Worm (Caenorhabditis elegans) whole organism, L1 larva: ENCODE results near the gene ZK105.3.

Experiments used
- C34B4.2 ChIP-seq: sonication (generic microtip); optimal IDR thresholded peaks from 2 replicates; lab custom pipeline; 2017; ENCODE audit warnings: mild to moderate bottlenecking, missing genetic modification characterization, missing compliant biosample characterization
- F16B12.6 ChIP-seq: fragments of 150-350 bp; optimal IDR thresholded peaks from 2 replicates; lab custom pipeline; 2014; ENCODE audit warnings: missing biosample characterization, missing genetic modification characterization
- Y116A8C.19 ChIP-seq: sonication (generic microtip); optimal IDR thresholded peaks from 2 replicates; lab custom pipeline; 2016; ENCODE audit warnings: missing compliant biosample characterization, missing genetic modification characterization, borderline replicate concordance
- blmp-1 ChIP-seq: fragments of 150-350 bp; optimal IDR thresholded peaks from 2 replicates; lab custom pipeline; 2014; ENCODE audit warnings: missing biosample characterization, missing genetic modification characterization
- ceh-90 ChIP-seq: sonication (generic microtip); optimal IDR thresholded peaks from 2 replicates; lab custom pipeline; 2016; ENCODE audit warnings: missing genetic modification characterization, missing compliant biosample characterization
- dpl-1 ChIP-seq, 3 experiments: fragments of 150-350 bp in 2 of 3; sonication (generic microtip) in 1 of 3; optimal IDR thresholded peaks; 2 replicates each; lab custom pipeline; 2014 to 2017; ENCODE audit warnings: missing biosample characterization in 3 of 3, missing genetic modification characterization in 3 of 3, missing genetic modification reagents in 3 of 3
- efl-1 ChIP-seq, 4 experiments: fragments of 150-350 bp; optimal IDR thresholded peaks in 3 of 4; peaks in 1 of 4; 1 replicate in 1 of 4; 2 replicates in 3 of 4; lab custom pipeline; 2014; ENCODE audit warnings: missing biosample characterization in 2 of 4, missing genetic modification characterization in 2 of 4, missing genetic modification reagents in 2 of 4
- egl-27 ChIP-seq, 2 experiments: fragments of 150-350 bp in 1 of 2; sonication (generic microtip); optimal IDR thresholded peaks; 3 replicates each; lab custom pipeline; 2017 to 2018; ENCODE audit warnings: missing biosample characterization in 2 of 2, missing genetic modification characterization in 2 of 2, missing genetic modification reagents in 2 of 2
- elt-2 ChIP-seq: sonication (generic microtip); optimal IDR thresholded peaks from 2 replicates; lab custom pipeline; 2016; ENCODE audit warnings: missing genetic modification characterization, mild to moderate bottlenecking, inconsistent platforms, missing compliant biosample characterization, missing genetic modification reagents
- ets-5 ChIP-seq: fragments of 200-800 bp; sonication (Bioruptor generic); IDR thresholded peaks from 2 replicates; pipeline ENCODE4 v1.3.6; 2022; ENCODE audit warnings: missing genetic modification characterization, missing compliant biosample characterization
- fkh-4 ChIP-seq: sonication (generic microtip); optimal IDR thresholded peaks from 2 replicates; lab custom pipeline; 2016; ENCODE audit warnings: missing compliant biosample characterization, missing genetic modification characterization, borderline replicate concordance
- fos-1 ChIP-seq: fragments of 150-350 bp; optimal IDR thresholded peaks from 2 replicates; lab custom pipeline; 2014; ENCODE audit warnings: missing biosample characterization, missing genetic modification characterization
- hlh-4 ChIP-seq: sonication (generic microtip); optimal IDR thresholded peaks from 2 replicates; lab custom pipeline; 2016; ENCODE audit warnings: mild to moderate bottlenecking, missing genetic modification characterization, missing compliant biosample characterization
- irx-1 ChIP-seq: sonication (generic microtip); optimal IDR thresholded peaks from 2 replicates; lab custom pipeline; 2016; ENCODE audit warnings: missing genetic modification characterization, missing compliant biosample characterization
- lsy-2 ChIP-seq, 2 experiments: fragments of 150-350 bp; optimal IDR thresholded peaks; 2 replicates each; lab custom pipeline; 2014; ENCODE audit warnings: missing biosample characterization in 2 of 2, missing genetic modification characterization in 2 of 2
- mef-2 ChIP-seq: fragments of 150-350 bp; optimal IDR thresholded peaks from 2 replicates; lab custom pipeline; 2014; ENCODE audit warnings: missing biosample characterization, missing genetic modification characterization
- mep-1 ChIP-seq: fragments of 150-350 bp; optimal IDR thresholded peaks from 2 replicates; lab custom pipeline; 2014; ENCODE audit warnings: missing biosample characterization, missing genetic modification characterization
- nhr-237 ChIP-seq: fragments of 150-350 bp; optimal IDR thresholded peaks from 2 replicates; lab custom pipeline; 2014; ENCODE audit warnings: missing biosample characterization, missing genetic modification characterization
- nhr-85 ChIP-seq: sonication (generic microtip); peaks from one replicate; lab custom pipeline; 2016; ENCODE audit warnings: missing genetic modification characterization, inconsistent platforms, missing compliant biosample characterization
- nhr-90 ChIP-seq: sonication (generic microtip); optimal IDR thresholded peaks from 2 replicates; lab custom pipeline; 2016; ENCODE audit warnings: mild to moderate bottlenecking, missing genetic modification characterization, missing compliant biosample characterization; ENCODE audit not compliant: poor library complexity
- pqm-1 ChIP-seq: sonication (generic microtip); optimal IDR thresholded peaks from 3 replicates; lab custom pipeline; 2017; ENCODE audit warnings: missing biosample characterization, missing genetic modification characterization
- sup-37 ChIP-seq: fragments of 200-800 bp; sonication (Bioruptor generic); optimal IDR thresholded peaks from 2 replicates; lab custom pipeline; 2018; ENCODE audit warnings: mild to moderate bottlenecking, missing genetic modification characterization, missing compliant biosample characterization
- swsn-7 ChIP-seq: sonication (generic microtip); optimal IDR thresholded peaks from 2 replicates; lab custom pipeline; 2016; ENCODE audit warnings: missing genetic modification characterization, missing compliant biosample characterization
- tbx-2 ChIP-seq: sonication (generic microtip); optimal IDR thresholded peaks from 2 replicates; lab custom pipeline; 2016; ENCODE audit warnings: missing genetic modification characterization, missing compliant biosample characterization
- unc-98 ChIP-seq: fragments of 200-800 bp; sonication (Bioruptor generic); IDR thresholded peaks from 2 replicates; pipeline ENCODE4 v1.3.6; 2022; ENCODE audit warnings: missing genetic modification characterization, missing compliant biosample characterization
- ztf-11 ChIP-seq, 2 experiments: sonication (generic microtip); optimal IDR thresholded peaks; 2 replicates each; lab custom pipeline; 2016 to 2017; ENCODE audit warnings: missing genetic modification characterization in 2 of 2, missing biosample characterization in 1 of 2, missing compliant biosample characterization in 1 of 2

ZK105.3 gene

DNA sequence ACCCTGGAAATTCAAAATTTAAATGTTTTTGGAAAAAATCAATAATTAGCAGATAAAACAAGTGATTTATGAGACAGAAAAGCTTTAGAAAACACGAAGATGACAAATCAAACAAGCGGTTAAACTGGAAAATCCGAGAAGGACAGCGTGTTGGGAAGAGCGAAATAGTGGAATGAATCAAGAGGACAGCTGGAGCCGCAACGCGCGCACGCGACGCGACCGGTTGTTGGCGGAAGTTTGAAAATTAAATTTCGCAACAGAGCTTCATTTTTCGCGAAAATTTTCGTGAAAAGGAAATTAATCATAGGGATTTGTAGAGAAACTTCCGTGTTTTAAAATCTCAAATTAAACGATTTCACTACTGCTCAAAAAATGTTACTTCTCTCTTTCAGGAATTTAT, 38.0 kb downstream of the ZK105.3 start, which contains the start of gene clic-1 (continued):
- TF ChIP-seq lsy-2 (tag; optimal IDR thresholded peaks at IDR 0.05; lab: Kevin White, UChicago), result peak; percentile 53 to 85
- TF ChIP-seq, all 84 proteins: peak for 38

DNA sequence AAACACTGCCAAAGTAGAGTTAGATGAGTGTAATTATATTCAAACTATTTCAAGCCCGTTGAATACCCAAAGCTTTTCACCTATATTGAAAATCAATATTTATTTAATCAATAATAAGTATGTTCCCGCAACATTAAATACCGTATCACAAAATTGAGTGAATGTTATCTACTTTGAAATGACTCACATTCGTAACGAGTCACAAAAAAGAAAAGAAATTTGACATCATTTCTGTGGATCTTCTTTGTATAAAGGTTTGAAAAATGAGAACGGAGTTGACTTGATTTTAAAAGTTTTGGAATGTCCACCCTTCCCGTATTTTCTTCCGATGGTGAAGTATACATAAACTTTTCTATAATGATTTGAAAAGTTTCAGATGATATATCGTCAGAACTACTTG, 38.4 kb downstream of the ZK105.3 start, which contains the start of gene srr-10:
srr-10 (plus strand) TSS at position 301 of the 400 bp plus-strand sequence.
- TF ChIP-seq fos-1 (tag; lab: Kevin White, UChicago) (no peak), efl-1 (optimal IDR thresholded peaks at IDR 0.05; lab: Kevin White, UChicago) (no peak), efl-1 (GFP tag; optimal IDR thresholded peaks at IDR 0.05 in 1 of 2; lab: Kevin White, UChicago) (peak in 1 of 2 experiments; percentile 34), nhr-90 (tag; lab: Kevin White, UChicago) (no peak)
- TF ChIP-seq, all 84 proteins: peak for 1

DNA sequence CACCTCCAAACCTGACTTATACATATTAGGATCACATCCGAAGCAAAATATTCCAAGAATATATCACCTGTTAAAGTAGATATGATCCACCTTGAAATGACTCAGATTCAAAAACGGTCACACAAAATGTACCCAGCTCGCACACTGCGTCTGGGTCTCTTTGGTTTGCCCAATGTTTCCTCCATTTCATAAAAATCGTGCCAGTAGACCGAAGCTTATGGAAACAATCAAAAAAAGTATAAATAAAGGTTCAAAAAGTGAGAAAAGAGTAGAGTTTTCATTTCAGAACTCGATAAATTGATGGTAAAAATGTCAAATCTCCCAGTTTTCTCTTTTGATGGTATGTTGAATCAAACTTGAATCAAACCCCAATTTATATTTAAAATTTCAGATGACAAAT, 40.8 kb downstream of the ZK105.3 start, which contains the start of gene srr-9:
srr-9 (plus strand) TSS at position 301 of the 400 bp plus-strand sequence.
- TF ChIP-seq mef-2 (tag; lab: Kevin White, UChicago), result no peak
- TF ChIP-seq Y116A8C.19 (tag; lab: Kevin White, UChicago), result no peak
- no peak for TF ChIP-seq lsy-2 (tag; optimal IDR thresholded peaks at IDR 0.05; lab: Kevin White, UChicago)
- TF ChIP-seq pqm-1 (tag; lab: Kevin White, UChicago), result no peak
- TF ChIP-seq egl-27 (tag; optimal IDR thresholded peaks at IDR 0.05; lab: Kevin White, UChicago), result no peak
- TF ChIP-seq hlh-4 (tag; lab: Kevin White, UChicago), result no peak
- no peak for TF ChIP-seq dpl-1 (GFP tag; optimal IDR thresholded peaks at IDR 0.05; lab: Kevin White, UChicago)
- TF ChIP-seq F16B12.6 (tag; lab: Kevin White, UChicago), result no peak
- TF ChIP-seq fkh-4 (tag; lab: Kevin White, UChicago), result no peak

DNA sequence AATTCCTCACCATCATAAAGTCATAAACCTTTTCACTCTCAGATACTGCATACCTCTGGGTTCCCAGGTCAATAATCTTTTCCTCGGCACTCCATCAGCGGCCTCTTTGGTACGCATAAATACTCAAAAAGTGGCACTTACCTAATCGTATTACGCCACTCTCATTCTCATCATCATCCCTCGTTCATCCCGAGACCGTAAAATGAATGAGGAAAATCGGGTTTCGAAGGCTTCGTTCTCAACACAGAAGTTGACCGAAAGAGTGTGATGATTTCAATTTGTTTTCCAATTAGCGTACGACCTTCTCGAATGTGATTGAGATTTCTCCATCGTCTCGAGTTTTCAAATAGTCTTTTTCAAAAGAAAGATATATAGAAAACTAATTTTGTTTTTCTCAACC, 43.0 kb downstream of the ZK105.3 start:
- peak; percentile 47 for TF ChIP-seq nhr-85 (tag; lab: Kevin White, UChicago)
- TF ChIP-seq ceh-90 (tag; lab: Kevin White, UChicago), result no peak
- peak; percentile 28 for TF ChIP-seq blmp-1 (tag; lab: Kevin White, UChicago)

DNA sequence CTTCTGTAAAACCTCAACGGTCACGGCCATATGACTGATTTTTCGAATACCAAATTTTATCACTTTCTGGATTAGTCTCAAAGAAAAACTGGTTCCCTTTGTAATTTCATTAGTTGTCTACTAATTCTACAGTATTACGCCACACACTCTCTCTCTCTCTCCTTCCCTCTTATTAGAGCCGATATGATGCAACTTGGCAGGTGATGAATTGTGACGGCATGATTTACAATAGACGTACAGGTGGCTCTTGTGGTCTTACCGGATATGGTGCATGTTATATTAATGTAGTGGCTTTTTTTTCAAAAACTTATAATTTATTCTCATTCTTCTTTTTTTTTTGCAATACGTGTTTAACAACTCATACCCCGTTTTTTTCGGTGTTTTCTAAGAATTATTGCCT, 45.0 kb downstream of the ZK105.3 start:
- TF ChIP-seq C34B4.2 (tag; lab: Kevin White, UChicago) (no peak), blmp-1 (tag; lab: Kevin White, UChicago) (peak; percentile 2)

ce11 chrV:7742485-7742959, 45.6 kb downstream of the ZK105.3 start, which contains the start of gene fbxl-5:
Gene fbxl-5 (plus strand): TSS chrV:7742909.
- TF ChIP-seq tbx-2, result no peak
- no peak for TF ChIP-seq blmp-1 (tag; lab: Kevin White, UChicago)
- no peak for TF ChIP-seq swsn-7 (tag; lab: Kevin White, UChicago)
- TF ChIP-seq nhr-85 (tag; lab: Kevin White, UChicago), result no peak
- TF ChIP-seq unc-98 (GFP tag; lab: Robert Waterston, UW), result no peak
- no peak for TF ChIP-seq sup-37

DNA sequence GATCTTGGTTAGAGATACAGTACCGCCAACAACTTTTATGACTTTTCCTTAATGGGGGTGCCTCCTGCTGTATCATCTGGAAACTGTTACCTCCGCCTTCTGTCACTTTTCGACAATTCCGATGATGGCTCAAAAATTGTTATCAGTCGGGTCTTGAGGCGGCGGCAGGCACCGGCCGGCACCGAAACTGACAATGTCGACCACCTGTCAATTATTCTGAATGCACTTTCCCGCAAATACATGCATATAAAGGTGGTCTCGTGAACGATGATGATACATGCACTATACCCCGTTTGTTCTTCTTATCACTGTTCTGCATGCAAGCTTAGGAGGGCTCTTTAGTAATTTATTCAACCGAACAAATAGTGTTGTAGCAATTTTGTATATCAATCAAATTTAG, 47.1 kb downstream of the ZK105.3 start:
- TF ChIP-seq efl-1 (optimal IDR thresholded peaks at IDR 0.05; lab: Kevin White, UChicago), result no peak
- peak in 1 of 2 experiments; percentile 62 for TF ChIP-seq efl-1 (GFP tag; optimal IDR thresholded peaks at IDR 0.05 in 1 of 2; lab: Kevin White, UChicago)
- no peak for TF ChIP-seq C34B4.2 (tag; lab: Kevin White, UChicago)
- peak; percentile 18 for TF ChIP-seq elt-2
- TF ChIP-seq, all 84 proteins: peak for 2

DNA sequence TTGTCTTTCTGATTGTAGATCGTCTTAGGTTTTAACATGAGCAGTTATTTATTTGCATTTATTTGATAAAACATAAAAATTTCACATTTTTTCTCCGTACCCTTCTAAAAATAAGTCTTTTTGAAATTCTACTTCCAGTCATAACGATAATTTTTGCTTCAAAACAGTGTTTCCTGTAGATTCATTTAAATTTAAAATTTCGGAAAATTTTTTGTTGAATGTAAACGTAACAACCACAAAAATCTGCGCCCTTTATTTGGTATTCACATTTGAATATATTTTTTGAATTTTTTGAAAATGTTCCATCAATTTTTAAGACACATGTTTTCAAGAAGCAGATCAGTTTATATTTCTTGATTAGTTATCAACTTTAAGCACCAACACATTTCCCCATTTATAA, 48.4 kb downstream of the ZK105.3 start:
- TF ChIP-seq efl-1 (optimal IDR thresholded peaks at IDR 0.05; lab: Kevin White, UChicago) (no peak), efl-1 (GFP tag; optimal IDR thresholded peaks at IDR 0.05 in 1 of 2; lab: Kevin White, UChicago) (peak in 1 of 2 experiments; percentile 72), mep-1 (tag; lab: Kevin White, UChicago) (no peak), ets-5 (GFP tag; lab: Robert Waterston, UW) (no peak), irx-1 (no peak), nhr-237 (no peak), ztf-11 (tag; optimal IDR thresholded peaks at IDR 0.05; lab: Kevin White, UChicago) (no peak)
